Worm (Caenorhabditis elegans) whole organism, mixed stage, embryonic: ENCODE results near the gene fkb-1.
"Not testable (repeated sequence)": the region's sequence is repeated elsewhere in the genome, so short reads cannot be mapped to it uniquely, and the experiment has no call there.

Experiments
- ces-1 ChIP-seq: fragments of 150-350 bp; optimal IDR thresholded peaks from 2 replicates; lab custom pipeline; 2014; ENCODE audit warnings: missing biosample characterization, missing genetic modification reagents, missing genetic modification characterization
- lin-13 ChIP-seq: fragments of 150-350 bp; optimal IDR thresholded peaks from 2 replicates; lab custom pipeline; 2014; ENCODE audit warnings: missing biosample characterization, missing genetic modification characterization
- lin-32 ChIP-seq: fragments of 200-800 bp; sonication (Bioruptor generic); optimal IDR thresholded peaks from 2 replicates; lab custom pipeline; 2018; ENCODE audit warnings: mild to moderate bottlenecking, missing genetic modification characterization, missing compliant biosample characterization
- pha-4 ChIP-seq: fragments of 150-350 bp; optimal IDR thresholded peaks from 2 replicates; lab custom pipeline; 2018; ENCODE audit warnings: missing biosample characterization, missing genetic modification reagents, missing genetic modification characterization
- unc-62 ChIP-seq: fragments of 150-350 bp; optimal IDR thresholded peaks from 2 replicates; lab custom pipeline; 2014; ENCODE audit warnings: missing biosample characterization, missing genetic modification reagents, missing genetic modification characterization
- ztf-11 ChIP-seq: fragments of 150-350 bp; optimal IDR thresholded peaks from 2 replicates; lab custom pipeline; 2014; ENCODE audit warnings: missing biosample characterization, missing genetic modification characterization

DNA sequence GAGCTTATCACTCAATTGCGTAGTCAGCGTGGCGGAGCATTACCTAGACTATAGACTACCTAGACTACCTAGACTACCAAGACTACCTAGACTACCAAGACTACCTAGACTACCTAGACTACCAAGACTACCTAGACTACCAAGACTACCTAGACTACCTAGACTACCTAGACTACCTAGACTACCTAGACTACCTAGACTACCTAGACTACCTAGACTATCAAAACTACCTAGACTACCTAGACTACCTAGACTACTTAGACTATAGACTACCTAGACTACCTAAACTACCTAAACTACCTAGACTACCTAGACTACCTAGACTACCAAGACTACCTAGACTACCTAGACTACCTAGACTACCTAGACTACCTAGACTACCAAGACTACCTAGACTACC, 34.5 kb downstream of the fkb-1 start:
- TF ChIP-seq lin-13 (tag; lab: Kevin White, UChicago); unc-62 (GFP tag; lab: Kevin White, UChicago); ztf-11 (tag; lab: Kevin White, UChicago); ces-1 (GFP tag; lab: Kevin White, UChicago); lin-32 (GFP tag; lab: Kevin White, UChicago); pha-4: not testable (repeated sequence)
